Worm (Caenorhabditis elegans) whole organism, early embryonic: Measurements from ENCODE around the gene cyp-13A6.

Source experiments
- ama-1 ChIP-seq: fragments of 150-350 bp; optimal IDR thresholded peaks from 2 replicates; lab custom pipeline; 2014
- flt-1 ChIP-seq: fragments of 200-800 bp; sonication (Bioruptor generic); IDR thresholded peaks from 2 replicates; pipeline ENCODE4 v1.3.6; 2022; ENCODE audit warnings: missing genetic modification characterization, missing compliant biosample characterization
- hmg-4 ChIP-seq: fragments of 200-800 bp; sonication (Bioruptor generic); optimal IDR thresholded peaks from 2 replicates; lab custom pipeline; 2018; ENCODE audit warnings: mild to moderate bottlenecking, missing genetic modification characterization, missing compliant biosample characterization
- tbx-11 ChIP-seq: fragments of 200-800 bp; sonication (Bioruptor generic); IDR thresholded peaks from 2 replicates; pipeline ENCODE4 v1.3.6; 2022; ENCODE audit warnings: missing genetic modification characterization, missing compliant biosample characterization
- tra-4 ChIP-seq: sonication (generic microtip); optimal IDR thresholded peaks from 2 replicates; lab custom pipeline; 2017; ENCODE audit warnings: missing genetic modification characterization, missing compliant biosample characterization

DNA sequence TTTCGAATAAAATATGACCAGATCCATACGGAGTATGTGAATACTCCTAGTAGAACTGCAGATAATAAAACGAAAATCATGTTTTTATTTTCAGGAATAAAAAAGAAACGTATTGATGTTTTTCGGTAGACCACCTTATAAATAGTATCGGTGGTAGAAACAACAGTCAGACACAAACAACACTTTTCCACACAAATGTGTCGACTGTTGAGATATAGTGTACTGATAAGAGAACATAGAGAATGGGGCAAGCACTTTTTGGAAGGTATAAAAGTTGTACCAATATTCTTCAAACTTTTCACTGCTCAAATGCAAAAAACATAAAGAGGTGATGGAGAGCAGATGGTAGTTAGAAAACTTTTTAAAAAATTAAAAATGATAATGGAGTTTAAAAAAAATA, at the start of gene cyp-13A6:
- TF ChIP-seq ama-1 (lab: Kevin White, UChicago): no peak
- TF ChIP-seq flt-1 (GFP tag; lab: Robert Waterston, UW): no peak
- TF ChIP-seq hmg-4: no peak
- no peak for TF ChIP-seq tbx-11 (GFP tag; lab: Robert Waterston, UW)
- TF ChIP-seq tra-4: no peak
